Worm (Caenorhabditis elegans): ENCODE measurements around the gene F55G7.3.

The F55G7.3 gene

DNA sequence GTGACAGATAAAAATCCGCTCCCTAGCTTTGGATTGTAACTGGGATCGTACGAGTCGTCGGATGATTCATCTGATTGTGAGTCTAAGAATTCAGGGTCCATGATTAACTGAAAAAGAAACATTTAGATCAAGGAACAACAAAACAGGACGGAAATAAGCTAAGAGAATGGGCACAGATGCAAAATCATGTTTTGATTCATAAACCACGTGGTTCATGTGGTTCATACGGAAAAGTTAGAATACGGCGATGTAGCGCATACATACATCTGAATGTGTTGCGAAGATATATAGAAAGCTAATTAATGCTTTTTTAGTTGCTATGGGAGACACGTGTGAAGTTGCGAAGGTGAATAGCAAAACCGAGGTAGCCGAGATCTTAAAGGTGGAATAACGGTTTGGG is at the start of gene F55G7.3:
F55G7.3 (minus strand) TSS at position 101 of the 400 bp plus-strand sequence.
- TF ChIP-seq irx-1 (tag; optimal IDR thresholded peaks at IDR 0.05) = no peak

DNA sequence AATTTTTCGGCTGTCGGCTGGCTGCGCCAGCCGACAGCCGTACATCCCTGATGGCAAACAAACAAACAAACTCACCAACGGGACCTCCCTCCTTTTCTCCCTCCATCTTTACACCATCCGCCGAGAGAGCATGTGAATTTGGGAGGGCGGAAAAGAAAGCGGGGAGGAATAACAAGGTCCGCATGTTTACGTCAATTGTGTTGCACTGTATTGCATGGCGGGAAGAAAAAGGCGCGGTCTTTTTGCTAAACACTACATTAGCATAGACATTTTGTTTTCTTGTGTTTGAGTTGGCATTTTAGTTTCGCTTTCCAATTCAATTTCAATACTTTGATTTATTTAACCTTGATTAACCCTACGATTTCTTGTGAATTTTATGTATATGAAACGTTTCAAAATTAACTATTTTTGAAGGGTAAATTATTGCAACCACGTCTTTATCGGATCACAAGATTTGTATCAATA is 46.1 kb upstream of the F55G7.3 start, which contains the start of gene C49F5.6:
C49F5.6 (plus strand) TSS at position 415 of the 465 bp plus-strand sequence.
- peak; percentile 47 for TF ChIP-seq dsc-1 (tag; optimal IDR thresholded peaks at IDR 0.05)
- TF ChIP-seq dpl-1 (GFP tag; optimal IDR thresholded peaks at IDR 0.05) = peak in 1 of 3 experiments; percentile 41
- TF ChIP-seq efl-1 (optimal IDR thresholded peaks at IDR 0.05) = peak; percentile 37 to 56
- TF ChIP-seq efl-1 (GFP tag; optimal IDR thresholded peaks at IDR 0.05 in 1 of 2) = peak; percentile 28 to 33
- peak; percentile 15 for TF ChIP-seq rnt-1 (tag; optimal IDR thresholded peaks at IDR 0.05)
- TF ChIP-seq lin-15B (tag; optimal IDR thresholded peaks at IDR 0.05) = no peak
- no peak for TF ChIP-seq aha-1 (tag; optimal IDR thresholded peaks at IDR 0.05)
- TF ChIP-seq elt-2 (tag; optimal IDR thresholded peaks at IDR 0.05) = no peak

DNA sequence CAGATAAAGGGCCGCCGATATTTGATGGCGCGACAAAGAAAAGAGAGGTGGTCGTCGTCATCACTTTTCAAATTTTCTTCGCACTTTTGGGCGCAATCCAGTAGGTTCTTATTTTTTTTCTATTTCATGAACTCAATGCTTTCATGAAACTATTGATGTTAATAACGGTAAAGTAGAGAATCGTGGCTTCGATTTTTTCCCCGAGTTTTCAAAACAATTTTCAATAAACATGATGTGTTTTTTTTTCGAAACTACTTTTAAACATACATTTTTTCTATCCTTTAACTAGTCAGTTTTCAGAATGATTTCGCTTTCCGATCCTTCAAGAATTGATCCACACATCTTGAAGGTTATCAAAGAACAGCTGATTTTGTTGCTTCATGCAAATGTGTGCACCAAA is 44.0 kb upstream of the F55G7.3 start, which contains the start of gene C49F5.5:
C49F5.5 (plus strand) TSS at position 301 of the 400 bp plus-strand sequence.
- TF ChIP-seq lin-14 (GFP tag; optimal IDR thresholded peaks at IDR 0.05) = no peak
- no peak for TF ChIP-seq fkh-8 (tag; optimal IDR thresholded peaks at IDR 0.05)
- TF ChIP-seq hpl-2 (GFP tag; optimal IDR thresholded peaks at IDR 0.05) = no peak
- no peak for TF ChIP-seq nhr-28 (tag; optimal IDR thresholded peaks at IDR 0.05)
- TF ChIP-seq ceh-90 (tag; optimal IDR thresholded peaks at IDR 0.05) = no peak
- TF ChIP-seq snpc-4 (tag; optimal IDR thresholded peaks at IDR 0.05) = no peak
- TF ChIP-seq C16A3.4 (tag; optimal IDR thresholded peaks at IDR 0.05) = no peak
- TF ChIP-seq blmp-1 (tag; optimal IDR thresholded peaks at IDR 0.05) = no peak
- no peak for TF ChIP-seq ztf-4 (tag; optimal IDR thresholded peaks at IDR 0.05)
- TF ChIP-seq jun-1 (tag; optimal IDR thresholded peaks at IDR 0.05) = no peak
- no peak for TF ChIP-seq lsy-2 (tag; optimal IDR thresholded peaks at IDR 0.05)
- no peak for TF ChIP-seq alr-1 (tag; optimal IDR thresholded peaks at IDR 0.05; ENCODE audit: borderline replicate concordance)
- no peak for TF ChIP-seq ces-1 (GFP tag; optimal IDR thresholded peaks at IDR 0.05)
- no peak for TF ChIP-seq dpl-1 (GFP tag; optimal IDR thresholded peaks at IDR 0.05)
- TF ChIP-seq unc-130 (tag; optimal IDR thresholded peaks at IDR 0.05) = no peak

DNA sequence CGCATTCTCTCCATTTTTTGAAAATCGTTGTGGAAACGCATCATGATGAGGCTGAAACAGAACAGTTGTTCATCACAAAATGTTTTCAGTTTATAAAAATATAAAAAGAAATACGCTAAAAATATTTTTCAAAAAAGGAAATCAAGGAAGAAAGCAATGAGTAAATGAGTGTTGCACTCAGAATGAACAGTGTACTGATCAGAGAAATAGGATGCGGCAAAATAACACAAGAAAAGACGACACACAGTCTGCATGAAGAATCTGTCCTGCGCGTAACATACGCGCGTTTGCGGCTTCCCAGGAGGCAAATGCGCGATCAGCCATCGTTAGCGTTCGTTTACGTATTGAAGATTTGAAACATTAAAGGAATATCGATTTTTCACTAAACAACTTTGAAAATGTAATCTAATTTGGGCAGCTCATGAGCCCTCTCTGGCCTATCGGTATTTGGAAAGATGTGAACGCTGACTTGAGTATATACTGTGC is 41.8 kb upstream of the F55G7.3 start, which contains the start of gene C49F5.3:
C49F5.3 (minus strand) TSS at position 51 of the 486 bp plus-strand sequence.
- no peak for TF ChIP-seq unc-98 (GFP tag; IDR thresholded peaks at IDR 0.05)
- TF ChIP-seq aly-2 (tag; optimal IDR thresholded peaks at IDR 0.05) = no peak
- no peak for TF ChIP-seq fos-1 (tag; optimal IDR thresholded peaks at IDR 0.05)
- TF ChIP-seq fkh-8 (tag; optimal IDR thresholded peaks at IDR 0.05) = no peak
- no peak for TF ChIP-seq sox-4 (tag; optimal IDR thresholded peaks at IDR 0.05)
- TF ChIP-seq lin-39 (tag; optimal IDR thresholded peaks at IDR 0.05) = no peak
- no peak for TF ChIP-seq hpl-2 (GFP tag; optimal IDR thresholded peaks at IDR 0.05)
- no peak for TF ChIP-seq ceh-88 (GFP tag; IDR thresholded peaks at IDR 0.05)
- TF ChIP-seq rnt-1 (tag; optimal IDR thresholded peaks at IDR 0.05) = no peak
- TF ChIP-seq ces-1 (GFP tag; optimal IDR thresholded peaks at IDR 0.05) = no peak
- TF ChIP-seq irx-1 (tag; optimal IDR thresholded peaks at IDR 0.05) = no peak
- TF ChIP-seq ama-1 (optimal IDR thresholded peaks at IDR 0.05) = no peak
- no peak for TF ChIP-seq C34B4.2 (tag; optimal IDR thresholded peaks at IDR 0.05)
- no peak for TF ChIP-seq dpl-1 (GFP tag; optimal IDR thresholded peaks at IDR 0.05)
- no peak for TF ChIP-seq pqm-1 (tag; optimal IDR thresholded peaks at IDR 0.05)

DNA sequence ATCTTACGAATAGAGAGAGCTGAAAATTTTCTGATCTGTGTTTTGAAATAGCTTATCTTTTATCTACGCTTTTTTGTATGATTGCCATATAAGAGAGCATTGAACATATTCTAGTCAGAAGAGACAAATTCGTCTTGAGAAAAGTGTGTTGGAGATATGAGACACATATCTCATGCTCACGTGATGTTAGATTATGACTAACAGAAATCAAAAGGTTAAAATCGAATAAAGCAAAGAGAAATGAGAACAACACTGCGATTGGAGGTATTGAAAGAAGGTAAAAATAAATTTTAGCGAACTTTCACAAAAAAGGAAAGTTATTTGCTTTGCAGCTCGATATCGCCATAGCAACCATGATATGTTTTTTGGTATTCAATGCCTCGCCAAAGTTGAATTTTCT is 40.2 kb upstream of the F55G7.3 start, which contains the start of gene nhr-167:
nhr-167 (minus strand) TSS at position 21 of the 400 bp plus-strand sequence.
- no peak for TF ChIP-seq unc-98 (GFP tag; IDR thresholded peaks at IDR 0.05)
- peak; percentile 8 for TF ChIP-seq pax-3 (tag; optimal IDR thresholded peaks at IDR 0.05)
- TF ChIP-seq ama-1 (optimal IDR thresholded peaks at IDR 0.05) = no peak
- no peak for TF ChIP-seq hlh-17 (GFP tag; optimal IDR thresholded peaks at IDR 0.05; ENCODE audit: borderline replicate concordance)
- no peak for TF ChIP-seq snu-23 (GFP tag; optimal IDR thresholded peaks at IDR 0.05)
- no peak for TF ChIP-seq nhr-47 (tag; optimal IDR thresholded peaks at IDR 0.05)
- TF ChIP-seq nhr-76 (tag; optimal IDR thresholded peaks at IDR 0.05) = no peak
- peak; percentile 76 for TF ChIP-seq dsc-1 (tag; optimal IDR thresholded peaks at IDR 0.05)
- peak; percentile 0 for TF ChIP-seq swsn-7 (tag; optimal IDR thresholded peaks at IDR 0.05)
- TF ChIP-seq efl-1 (optimal IDR thresholded peaks at IDR 0.05) = no peak
- TF ChIP-seq efl-1 (GFP tag; optimal IDR thresholded peaks at IDR 0.05 in 1 of 2) = peak in 1 of 2 experiments; percentile 77
- peak; percentile 15 for TF ChIP-seq sox-4 (tag; optimal IDR thresholded peaks at IDR 0.05)
- no peak for TF ChIP-seq ceh-88 (GFP tag; IDR thresholded peaks at IDR 0.05)
- TF ChIP-seq elt-3 (tag; optimal IDR thresholded peaks at IDR 0.05) = no peak
- peak; percentile 81 for TF ChIP-seq fkh-8 (tag; optimal IDR thresholded peaks at IDR 0.05)
- TF ChIP-seq sup-37 (GFP tag; optimal IDR thresholded peaks at IDR 0.05) = no peak
- no peak for TF ChIP-seq Y116A8C.19 (tag; optimal IDR thresholded peaks at IDR 0.05; ENCODE audit: borderline replicate concordance)
